Fruit fly (Drosophila melanogaster) whole organism, pupa: ENCODE results near the gene CG15382.

Experiments used
- CG10348 ChIP-seq: fragments of 200-800 bp; sonication (Bioruptor generic); IDR thresholded peaks from 2 replicates; pipeline ENCODE4 v1.3.6; 2022; ENCODE audit warnings: missing biosample characterization, missing genetic modification characterization
- CG12605 ChIP-seq: fragments of 200-800 bp; sonication (Bioruptor generic); IDR thresholded peaks from 2 replicates; pipeline ENCODE4 v1.3.6; 2022; ENCODE audit warnings: missing biosample characterization, missing genetic modification characterization
- CG13204 ChIP-seq: fragments of 200-800 bp; sonication (Bioruptor generic); optimal IDR thresholded peaks from 2 replicates; lab custom pipeline; 2018; ENCODE audit warnings: missing biosample characterization, mild to moderate bottlenecking, missing genetic modification characterization, moderate library complexity
- CG14655 ChIP-seq: fragments of 200-800 bp; sonication (Bioruptor generic); optimal IDR thresholded peaks from 3 replicates; lab custom pipeline; 2017; ENCODE audit warnings: mild to moderate bottlenecking, missing biosample characterization, missing genetic modification reagents, missing genetic modification characterization
- CG15710 ChIP-seq: fragments of 200-800 bp; sonication (Bioruptor generic); optimal IDR thresholded peaks from 2 replicates; lab custom pipeline; 2018; ENCODE audit warnings: missing biosample characterization, mild to moderate bottlenecking, missing genetic modification characterization, moderate library complexity
- CG17806 ChIP-seq: fragments of 200-800 bp; sonication (Bioruptor generic); optimal IDR thresholded peaks from 2 replicates; lab custom pipeline; 2018; ENCODE audit warnings: missing biosample characterization, mild to moderate bottlenecking, missing genetic modification characterization, moderate library complexity
- CG32121 ChIP-seq: fragments of 200-800 bp; sonication (Bioruptor generic); IDR thresholded peaks from 2 replicates; pipeline ENCODE4 v1.3.6; 2022; ENCODE audit warnings: missing biosample characterization, missing genetic modification characterization
- CG9948 ChIP-seq: fragments of 200-800 bp; sonication (Bioruptor generic); optimal IDR thresholded peaks from 2 replicates; lab custom pipeline; 2018; ENCODE audit warnings: missing biosample characterization, mild to moderate bottlenecking, missing genetic modification characterization, moderate library complexity
- D1 ChIP-seq: fragments of 200-800 bp; sonication (Bioruptor generic); optimal IDR thresholded peaks from 2 replicates; lab custom pipeline; 2018; ENCODE audit warnings: missing biosample characterization, mild to moderate bottlenecking, missing genetic modification characterization, moderate library complexity
- EcR ChIP-seq: fragments of 200-800 bp; sonication (Bioruptor generic); optimal IDR thresholded peaks from 3 replicates; lab custom pipeline; 2019; ENCODE audit warnings: missing biosample characterization, missing genetic modification characterization, mild to moderate bottlenecking, moderate library complexity, missing genetic modification reagents
- Ets98B ChIP-seq: fragments of 200-800 bp; sonication (Bioruptor generic); IDR thresholded peaks from 2 replicates; pipeline ENCODE4 v1.3.6; 2022; ENCODE audit warnings: missing biosample characterization, missing genetic modification characterization
- Pif1A ChIP-seq: fragments of 200-800 bp; sonication (Bioruptor generic); optimal IDR thresholded peaks from 3 replicates; lab custom pipeline; 2016; ENCODE audit warnings: missing biosample characterization, missing genetic modification characterization
- rn ChIP-seq: fragments of 200-800 bp; sonication (Bioruptor generic); IDR thresholded peaks from 2 replicates; pipeline ENCODE4 v1.3.6; 2022; ENCODE audit warnings: missing biosample characterization, missing genetic modification characterization

dm6 chr2L:2130157-2130987 is 25.2 kb upstream of the CG15382 start, which contains the start of gene Glyp:
- TF ChIP-seq CG12605 (GFP tag; lab: Robert Waterston, UW) (peak; percentile 83), CG9948 (tag; lab: Kevin White, UChicago) (peak; percentile 97), CG10348 (peak; percentile 83), Pif1A (GFP tag; lab: Kevin White, UChicago) (peak; percentile 96), CG17806 (tag; lab: Kevin White, UChicago) (peak; percentile 96), rn (GFP tag; lab: Robert Waterston, UW) (peak; percentile 85), CG14655 (GFP tag; lab: Kevin White, UChicago) (peak; percentile 98), CG15710 (peak; percentile 97), D1 (tag; lab: Kevin White, UChicago) (peak; percentile 77), CG13204 (peak; percentile 93), EcR (GFP tag; lab: Kevin White, UChicago) (peak; percentile 97), Ets98B (GFP tag; lab: Robert Waterston, UW) (peak; percentile 95), CG32121 (GFP tag; lab: Robert Waterston, UW) (peak; percentile 98)
